Worm (Caenorhabditis elegans): ENCODE measurements around the gene gcy-23.

Gene gcy-23

ce11 chrIV:3267581-3267980, 21.6 kb downstream of the gcy-23 start, which contains the start of gene clec-173:
TSS of gene clec-173 (minus strand) at chrIV:3267681.
- no peak for TF ChIP-seq pqm-1 (tag; optimal IDR thresholded peaks at IDR 0.05)
- TF ChIP-seq ama-1 (optimal IDR thresholded peaks at IDR 0.05): no peak
- no peak for TF ChIP-seq lsy-12 (tag; optimal IDR thresholded peaks at IDR 0.05)
- TF ChIP-seq egl-5 (tag; optimal IDR thresholded peaks at IDR 0.05): no peak
- no peak for TF ChIP-seq pha-4 (tag; optimal IDR thresholded peaks at IDR 0.05)
- no peak for TF ChIP-seq aly-2 (tag; optimal IDR thresholded peaks at IDR 0.05)
- no peak for TF ChIP-seq ceh-82 (tag; optimal IDR thresholded peaks at IDR 0.05)
- TF ChIP-seq unc-39 (tag; optimal IDR thresholded peaks at IDR 0.05): no peak
- no peak for TF ChIP-seq tbx-2 (tag; optimal IDR thresholded peaks at IDR 0.05)
- TF ChIP-seq R02D3.7 (tag; optimal IDR thresholded peaks at IDR 0.05): no peak
- TF ChIP-seq sea-2 (GFP tag; optimal IDR thresholded peaks at IDR 0.05): no peak
- TF ChIP-seq nhr-25 (tag; optimal IDR thresholded peaks at IDR 0.05): no peak

ce11 chrIV:3266841-3267240, 22.3 kb downstream of the gcy-23 start:
- TF ChIP-seq ZK546.5 (tag; optimal IDR thresholded peaks at IDR 0.05) (no peak), jun-1 (tag; optimal IDR thresholded peaks at IDR 0.05) (no peak), mml-1 (tag; optimal IDR thresholded peaks at IDR 0.05) (no peak), snpc-4 (tag; optimal IDR thresholded peaks at IDR 0.05) (no peak), lin-15B (tag; optimal IDR thresholded peaks at IDR 0.05) (no peak), pqm-1 (tag; optimal IDR thresholded peaks at IDR 0.05) (no peak), unc-39 (tag; optimal IDR thresholded peaks at IDR 0.05) (no peak)

DNA sequence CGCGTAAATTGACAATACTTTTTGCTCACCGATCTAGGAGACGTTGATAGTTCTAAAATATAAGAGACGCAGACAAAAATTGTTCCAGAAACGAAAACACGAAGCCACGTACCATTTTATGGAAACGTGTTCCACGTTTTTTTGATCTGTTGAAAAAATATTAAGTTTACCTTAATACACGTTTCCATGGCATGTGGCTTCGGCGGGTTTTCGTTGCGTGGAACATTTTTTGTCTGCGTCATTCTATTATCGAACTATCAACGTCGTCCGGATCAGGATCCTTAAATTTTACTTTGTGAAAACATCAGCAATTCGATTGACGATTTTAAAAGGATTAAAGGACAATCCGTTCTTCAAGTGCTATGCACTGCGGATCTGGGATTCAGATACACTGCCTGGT, 23.5 kb downstream of the gcy-23 start, which contains the start of gene T26C12.2:
TSS of gene T26C12.2 (minus strand) at position 101 of the 400 bp plus-strand sequence.
- TF ChIP-seq ztf-11 (tag; optimal IDR thresholded peaks at IDR 0.05) (no peak), nhr-43 (tag; optimal IDR thresholded peaks at IDR 0.05; ENCODE audit: poor library complexity, severe bottlenecking) (no peak), ceh-16 (tag; optimal IDR thresholded peaks at IDR 0.05) (no peak), snpc-4 (tag; optimal IDR thresholded peaks at IDR 0.05) (no peak), egl-27 (tag; optimal IDR thresholded peaks at IDR 0.05) (no peak), lin-15B (tag; optimal IDR thresholded peaks at IDR 0.05) (no peak), ceh-82 (tag; optimal IDR thresholded peaks at IDR 0.05) (no peak), nhr-76 (tag; optimal IDR thresholded peaks at IDR 0.05) (no peak), elt-1 (tag; optimal IDR thresholded peaks at IDR 0.05) (no peak), pqm-1 (tag; optimal IDR thresholded peaks at IDR 0.05) (no peak), fos-1 (tag; optimal IDR thresholded peaks at IDR 0.05) (no peak), ztf-4 (tag; optimal IDR thresholded peaks at IDR 0.05) (no peak), pha-4 (tag; optimal IDR thresholded peaks at IDR 0.05) (no peak), R02D3.7 (tag; optimal IDR thresholded peaks at IDR 0.05) (no peak), lsy-12 (tag; optimal IDR thresholded peaks at IDR 0.05) (no peak)

DNA sequence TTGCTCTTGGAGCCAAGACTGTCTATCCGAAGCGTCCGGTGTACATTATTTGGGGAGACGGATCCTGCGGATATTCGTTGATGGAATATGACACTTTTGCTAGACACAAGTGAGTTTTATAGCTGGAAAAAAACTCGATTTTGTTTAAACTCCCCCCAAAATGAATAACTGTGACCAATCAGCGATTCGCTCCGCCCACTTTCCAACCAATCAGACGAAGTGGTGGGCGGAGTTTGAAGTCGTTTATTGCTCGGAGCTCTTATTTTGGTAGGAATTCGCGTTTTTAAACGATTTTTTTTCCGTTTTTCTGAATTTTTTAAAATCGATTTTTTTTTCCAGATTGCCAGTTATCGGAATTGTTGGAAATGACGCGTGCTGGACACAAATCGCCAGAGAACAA, 27.4 kb downstream of the gcy-23 start:
- TF ChIP-seq mdl-1 (tag; optimal IDR thresholded peaks at IDR 0.05) (no peak), nfya-1 (tag; optimal IDR thresholded peaks at IDR 0.05; ENCODE audit: insufficient read depth) (peak; percentile 93)

DNA sequence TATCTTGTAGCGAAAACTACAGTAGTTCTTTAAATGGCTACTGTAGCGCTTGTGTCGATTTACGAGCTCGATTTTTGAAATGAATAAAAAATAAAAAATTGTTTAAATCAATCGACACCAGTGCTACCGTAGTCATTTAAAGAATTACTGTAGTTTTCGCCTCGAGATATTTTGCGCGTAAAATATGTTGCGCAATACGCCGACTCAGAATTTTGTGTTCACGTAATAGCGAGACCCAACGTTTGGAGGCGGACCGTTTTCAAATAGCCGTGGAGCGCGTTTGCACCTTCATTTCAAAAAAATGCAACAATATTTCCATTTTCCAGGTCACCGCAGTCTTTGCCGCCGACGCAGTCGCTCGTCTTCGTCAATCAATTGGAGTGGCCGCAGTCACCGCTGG, 28.9 kb downstream of the gcy-23 start:
- TF ChIP-seq ama-1 (optimal IDR thresholded peaks at IDR 0.05): no peak
- TF ChIP-seq pqm-1 (tag; optimal IDR thresholded peaks at IDR 0.05): no peak
- no peak for TF ChIP-seq tbx-2 (tag; optimal IDR thresholded peaks at IDR 0.05)
- no peak for TF ChIP-seq R02D3.7 (tag; optimal IDR thresholded peaks at IDR 0.05)
- TF ChIP-seq mdl-1 (tag; optimal IDR thresholded peaks at IDR 0.05): no peak
- no peak for TF ChIP-seq nfya-1 (tag; optimal IDR thresholded peaks at IDR 0.05; ENCODE audit: insufficient read depth)
- TF ChIP-seq nhr-77 (tag; optimal IDR thresholded peaks at IDR 0.05): no peak
- no peak for TF ChIP-seq ceh-28 (tag; optimal IDR thresholded peaks at IDR 0.05)

DNA sequence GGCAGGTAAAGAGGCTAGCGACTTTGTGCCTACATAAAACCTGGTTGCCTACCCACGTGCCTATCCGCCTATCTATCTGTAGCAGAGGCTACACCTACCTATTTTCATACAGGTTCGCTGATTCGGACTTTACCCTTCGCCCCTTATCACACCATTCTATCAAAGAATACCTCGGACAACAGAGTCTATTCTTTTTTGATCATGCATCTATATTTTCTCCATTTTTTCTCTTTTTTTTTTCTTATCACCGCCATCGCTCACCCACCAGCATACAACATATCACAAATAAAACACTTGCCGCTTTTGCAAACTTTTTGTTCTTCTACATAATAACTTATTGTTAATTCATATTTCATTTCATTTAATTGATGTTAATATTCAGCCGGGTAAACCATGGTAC, 30.6 kb downstream of the gcy-23 start, which contains the start of gene T26C12.1:
TSS of gene T26C12.1 (plus strand) at position 383 of the 400 bp plus-strand sequence.
- peak; percentile 78 for TF ChIP-seq elt-2 (tag; optimal IDR thresholded peaks at IDR 0.05)
- TF ChIP-seq fkh-10 (GFP tag; optimal IDR thresholded peaks at IDR 0.05): no peak
- TF ChIP-seq pqm-1 (tag; optimal IDR thresholded peaks at IDR 0.05): peak; percentile 76
- TF ChIP-seq nhr-25 (tag; optimal IDR thresholded peaks at IDR 0.05): no peak
